Fruit fly (Drosophila melanogaster) whole organism, embryonic: ENCODE measurements around the gene CG12010.
A peak's percentile ranks its signal among the peaks of the same experiment; 100 is the strongest.

ENCODE experiments used
- Awh ChIP-seq: fragments of 200-800 bp; sonication (Bioruptor generic); IDR thresholded peaks from 2 replicates; pipeline ENCODE4, ENCODE4 v1.3.6; 2022; ENCODE audit warnings: missing biosample characterization, missing genetic modification characterization
- Bgb ChIP-seq: fragments of 200-800 bp; sonication (Bioruptor generic); IDR thresholded peaks from 2 replicates; pipeline ENCODE4 v1.3.6; 2022; ENCODE audit warnings: missing biosample characterization, missing genetic modification characterization; ENCODE audit not compliant: partially characterized antibody
- Bteb2 ChIP-seq: fragments of 200-800 bp; sonication (Bioruptor generic); optimal IDR thresholded peaks from 2 replicates; lab custom pipeline; 2016; ENCODE audit warnings: missing biosample characterization, missing genetic modification characterization
- C15 ChIP-seq: fragments of 200-800 bp; sonication (Bioruptor generic); IDR thresholded peaks from 3 replicates; pipeline ENCODE4 v1.3.6; 2022; ENCODE audit warnings: missing biosample characterization, missing genetic modification characterization
- CG11456 ChIP-seq: fragments of 200-800 bp; sonication (Bioruptor generic); IDR thresholded peaks from 3 replicates; pipeline ENCODE4 v1.3.6; 2022; ENCODE audit warnings: missing biosample characterization, missing genetic modification characterization
- CG12391 ChIP-seq: fragments of 200-800 bp; sonication (Bioruptor generic); optimal IDR thresholded peaks from 3 replicates; lab custom pipeline; 2018; ENCODE audit warnings: missing biosample characterization, mild to moderate bottlenecking, missing genetic modification characterization, moderate library complexity
- CG14667 ChIP-seq: fragments of 200-800 bp; sonication (Bioruptor generic); IDR thresholded peaks from 2 replicates; pipeline ENCODE4 v1.3.6; 2022; ENCODE audit warnings: missing biosample characterization, missing genetic modification characterization
- CG1529 ChIP-seq: fragments of 200-800 bp; sonication (Bioruptor generic); optimal IDR thresholded peaks from 3 replicates; lab custom pipeline; 2018; ENCODE audit warnings: missing biosample characterization, missing genetic modification characterization
- CG15601 ChIP-seq: fragments of 200-800 bp; sonication (Bioruptor generic); optimal IDR thresholded peaks from 3 replicates; lab custom pipeline; 2019; ENCODE audit warnings: missing biosample characterization, mild to moderate bottlenecking, missing genetic modification characterization, moderate library complexity
- CG1647 ChIP-seq: fragments of 200-800 bp; sonication (Bioruptor generic); optimal IDR thresholded peaks from 3 replicates; lab custom pipeline; 2016; ENCODE audit warnings: missing biosample characterization, missing genetic modification characterization
- CG17385 ChIP-seq: fragments of 200-800 bp; sonication (Bioruptor generic); optimal IDR thresholded peaks from 3 replicates; lab custom pipeline; 2018; ENCODE audit warnings: missing biosample characterization, mild to moderate bottlenecking, missing genetic modification characterization
- CG18764 ChIP-seq: fragments of 200-800 bp; sonication (Bioruptor generic); optimal IDR thresholded peaks from 3 replicates; lab custom pipeline; 2016; ENCODE audit warnings: missing biosample characterization, missing genetic modification characterization
- CG2202 ChIP-seq: fragments of 200-800 bp; sonication (Bioruptor generic); optimal IDR thresholded peaks from 2 replicates; lab custom pipeline; 2018; ENCODE audit warnings: missing biosample characterization, mild to moderate bottlenecking, missing genetic modification characterization
- CG3847 ChIP-seq: fragments of 200-800 bp; sonication (Bioruptor generic); IDR thresholded peaks from 2 replicates; pipeline ENCODE4 v1.3.6; 2022; ENCODE audit warnings: missing biosample characterization, missing genetic modification characterization
- CG42726 ChIP-seq: fragments of 200-800 bp; sonication (Bioruptor generic); IDR thresholded peaks from 2 replicates; pipeline ENCODE4 v1.3.6; 2022; ENCODE audit warnings: missing biosample characterization, missing genetic modification characterization; ENCODE audit not compliant: partially characterized antibody
- CG5180 ChIP-seq: fragments of 200-800 bp; sonication (Bioruptor generic); optimal IDR thresholded peaks from 3 replicates; lab custom pipeline; 2017; ENCODE audit warnings: missing biosample characterization, missing genetic modification characterization, mild to moderate bottlenecking, moderate library complexity, missing genetic modification reagents
- CG6813 ChIP-seq: fragments of 200-800 bp; sonication (Bioruptor generic); optimal IDR thresholded peaks from 2 replicates; lab custom pipeline; 2017; ENCODE audit warnings: missing biosample characterization, missing genetic modification characterization, mild to moderate bottlenecking, moderate library complexity, missing genetic modification reagents
- CG6854 ChIP-seq: fragments of 200-800 bp; sonication (Bioruptor generic); optimal IDR thresholded peaks from 3 replicates; lab custom pipeline; 2017; ENCODE audit warnings: missing biosample characterization, mild to moderate bottlenecking, missing genetic modification characterization
- CG7556 ChIP-seq: fragments of 200-800 bp; sonication (Bioruptor generic); optimal IDR thresholded peaks from 2 replicates; lab custom pipeline; 2017; ENCODE audit warnings: missing biosample characterization, mild to moderate bottlenecking, missing genetic modification characterization
- CG7987 ChIP-seq: fragments of 200-800 bp; sonication (Bioruptor generic); optimal IDR thresholded peaks from 2 replicates; lab custom pipeline; 2018; ENCODE audit warnings: missing biosample characterization, mild to moderate bottlenecking, missing genetic modification characterization, moderate library complexity
- CG8290 ChIP-seq, 3 experiments: fragments of 200-800 bp; sonication (Bioruptor generic); optimal IDR thresholded peaks; 2 replicates each; lab custom pipeline; 2016 to 2019; ENCODE audit warnings: missing biosample characterization in 3 of 3, missing genetic modification characterization in 3 of 3, mild to moderate bottlenecking in 2 of 3, moderate library complexity in 1 of 3
- CG8388 ChIP-seq: fragments of 200-800 bp; sonication (Bioruptor generic); optimal IDR thresholded peaks from 2 replicates; lab custom pipeline; 2019; ENCODE audit warnings: missing biosample characterization, mild to moderate bottlenecking, missing genetic modification characterization, moderate library complexity
- D19B ChIP-seq: fragments of 200-800 bp; sonication (Bioruptor generic); optimal IDR thresholded peaks from 2 replicates; lab custom pipeline; 2017; ENCODE audit warnings: missing biosample characterization, mild to moderate bottlenecking, missing genetic modification characterization
- Drgx ChIP-seq: fragments of 200-800 bp; sonication (Bioruptor generic); IDR thresholded peaks from 2 replicates; pipeline ENCODE4 v1.3.6; 2022; ENCODE audit warnings: missing biosample characterization, missing genetic modification characterization
- H15 ChIP-seq: fragments of 200-800 bp; sonication (Bioruptor generic); IDR thresholded peaks from 3 replicates; pipeline ENCODE4 v1.3.6; 2022; ENCODE audit warnings: missing biosample characterization, missing genetic modification characterization
- Jarid2 ChIP-seq: fragments of 200-800 bp; sonication (Bioruptor generic); optimal IDR thresholded peaks from 3 replicates; lab custom pipeline; 2017; ENCODE audit warnings: mild to moderate bottlenecking, missing biosample characterization, missing genetic modification reagents, missing genetic modification characterization
- Pdp1 ChIP-seq, 2 experiments: fragments of 200-800 bp; sonication (Bioruptor generic); optimal IDR thresholded peaks; 3 replicates each; lab custom pipeline; 2016; ENCODE audit warnings: missing biosample characterization in 2 of 2, missing genetic modification characterization in 2 of 2, mild to moderate bottlenecking in 1 of 2, moderate library complexity in 1 of 2
- YL-1 ChIP-seq: fragments of 200-800 bp; sonication (Bioruptor generic); optimal IDR thresholded peaks from 3 replicates; lab custom pipeline; 2017; ENCODE audit warnings: missing biosample characterization, mild to moderate bottlenecking, missing genetic modification characterization
- amos ChIP-seq: fragments of 200-800 bp; sonication (Bioruptor generic); IDR thresholded peaks from 2 replicates; pipeline ENCODE4 v1.3.6; 2022; ENCODE audit warnings: missing biosample characterization, missing genetic modification characterization; ENCODE audit not compliant: partially characterized antibody
- bcd ChIP-seq: fragments of 200-800 bp; sonication (Bioruptor generic); optimal IDR thresholded peaks from 2 replicates; lab custom pipeline; 2017; ENCODE audit warnings: missing biosample characterization, mild to moderate bottlenecking, missing genetic modification characterization
- chn ChIP-seq: fragments of 200-800 bp; sonication (Bioruptor generic); optimal IDR thresholded peaks from 2 replicates; lab custom pipeline; 2016; ENCODE audit warnings: missing biosample characterization, missing genetic modification characterization
- dan ChIP-seq: fragments of 200-800 bp; sonication (Bioruptor generic); IDR thresholded peaks from 2 replicates; pipeline ENCODE4 v1.3.6; 2022; ENCODE audit warnings: missing biosample characterization, missing genetic modification characterization
- dpn ChIP-seq, 2 experiments: fragments of 200-800 bp; sonication (Bioruptor generic); optimal IDR thresholded peaks; 3 replicates each; lab custom pipeline; 2016; ENCODE audit warnings: missing biosample characterization in 2 of 2, missing genetic modification characterization in 2 of 2
- eve ChIP-seq, 2 experiments: fragments of >200 bp; optimal IDR thresholded peaks; 2 replicates each; lab custom pipeline; 2017; ENCODE audit warnings: missing biosample characterization in 2 of 2, missing genetic modification characterization in 2 of 2
- gce ChIP-seq: fragments of 200-800 bp; sonication (Bioruptor generic); IDR thresholded peaks from 3 replicates; pipeline ENCODE4 v1.3.6; 2022; ENCODE audit warnings: missing biosample characterization, missing genetic modification characterization
- her ChIP-seq: fragments of 200-800 bp; sonication (Bioruptor generic); optimal IDR thresholded peaks from 2 replicates; lab custom pipeline; 2016; ENCODE audit warnings: missing biosample characterization, missing genetic modification characterization
- ind ChIP-seq: fragments of 200-800 bp; sonication (Bioruptor generic); optimal IDR thresholded peaks from 3 replicates; lab custom pipeline; 2016; ENCODE audit warnings: missing biosample characterization, missing genetic modification characterization
- jing ChIP-seq: fragments of 200-800 bp; sonication (Bioruptor generic); optimal IDR thresholded peaks from 2 replicates; lab custom pipeline; 2018; ENCODE audit warnings: missing biosample characterization, mild to moderate bottlenecking, missing genetic modification characterization
- jumu ChIP-seq: fragments of 200-800 bp; sonication (Bioruptor generic); optimal IDR thresholded peaks from 3 replicates; lab custom pipeline; 2016; ENCODE audit warnings: missing biosample characterization, missing genetic modification characterization
- kah ChIP-seq: fragments of 200-800 bp; sonication (Bioruptor generic); optimal IDR thresholded peaks from 2 replicates; lab custom pipeline; 2018; ENCODE audit warnings: missing biosample characterization, mild to moderate bottlenecking, missing genetic modification characterization
- knrl ChIP-seq: fragments of 200-800 bp; sonication (Bioruptor generic); IDR thresholded peaks from 3 replicates; pipeline ENCODE4 v1.3.6; 2022; ENCODE audit warnings: missing biosample characterization, missing genetic modification characterization; ENCODE audit not compliant: partially characterized antibody
- lbe ChIP-seq: fragments of 200-800 bp; sonication (Bioruptor generic); optimal IDR thresholded peaks from 2 replicates; lab custom pipeline; 2016; ENCODE audit warnings: missing biosample characterization, mild to moderate bottlenecking, missing genetic modification characterization
- nerfin-1 ChIP-seq: fragments of 200-800 bp; sonication (Bioruptor generic); optimal IDR thresholded peaks from 3 replicates; lab custom pipeline; 2019; ENCODE audit warnings: missing biosample characterization, mild to moderate bottlenecking, missing genetic modification characterization, moderate library complexity
- oc ChIP-seq: fragments of 200-800 bp; sonication (Bioruptor generic); optimal IDR thresholded peaks from 2 replicates; lab custom pipeline; 2018; ENCODE audit warnings: missing biosample characterization, mild to moderate bottlenecking, missing genetic modification characterization, moderate library complexity
- pb ChIP-seq: fragments of 200-800 bp; sonication (Bioruptor generic); optimal IDR thresholded peaks from 3 replicates; lab custom pipeline; 2016; ENCODE audit warnings: missing biosample characterization, missing genetic modification characterization
- pum ChIP-seq: fragments of 200-800 bp; sonication (Bioruptor generic); optimal IDR thresholded peaks from 2 replicates; lab custom pipeline; 2016; ENCODE audit warnings: missing biosample characterization, missing genetic modification characterization
- row ChIP-seq: fragments of 200-800 bp; sonication (Bioruptor generic); IDR thresholded peaks from 3 replicates; pipeline ENCODE4 v1.3.6; 2022; ENCODE audit warnings: missing biosample characterization, missing genetic modification characterization
- sd ChIP-seq: fragments of 200-800 bp; sonication (Bioruptor generic); optimal IDR thresholded peaks from 3 replicates; lab custom pipeline; 2018; ENCODE audit warnings: missing biosample characterization, mild to moderate bottlenecking, missing genetic modification characterization, moderate library complexity

The CG12010 gene

DNA sequence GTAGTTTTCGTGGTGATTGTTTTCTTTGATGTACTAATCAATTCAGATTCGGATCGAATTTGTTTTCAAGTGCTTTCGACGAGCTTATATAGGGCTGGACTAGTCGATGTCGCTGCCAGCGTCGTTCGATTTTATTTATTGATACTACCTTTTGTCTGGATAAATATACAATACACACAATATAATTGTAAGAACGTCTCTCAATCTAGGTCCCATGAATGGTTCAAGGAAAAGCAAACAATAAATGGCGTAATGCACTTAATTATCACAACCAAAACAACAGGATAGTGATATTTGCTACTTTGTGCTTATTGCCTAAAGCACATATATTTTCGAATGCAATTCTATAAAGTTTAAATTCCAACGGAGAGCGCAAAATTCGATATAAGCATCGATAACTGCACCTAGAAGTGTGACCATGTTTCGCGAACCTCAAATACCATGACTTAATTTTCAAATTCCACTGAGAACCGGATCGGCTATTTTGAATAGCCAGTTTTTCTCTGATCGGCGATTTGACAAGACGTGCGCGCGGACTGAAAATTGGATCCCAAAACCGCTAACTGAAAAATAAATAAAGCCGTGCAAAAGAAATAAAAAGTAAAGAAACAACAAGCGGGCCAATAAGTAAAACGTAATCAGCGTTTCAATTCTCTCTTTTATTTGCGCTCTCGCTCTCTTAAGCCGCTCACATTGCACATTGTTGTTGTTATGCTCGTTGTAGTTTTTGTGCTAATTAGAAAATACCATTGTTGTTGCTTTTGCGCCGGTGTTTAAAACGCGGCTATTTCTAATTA lies 37.5 kb upstream of the CG12010 start, which contains the start of the genes Drsl6 and kst (continued):
- TF ChIP-seq CG17385 (GFP tag; lab: Kevin White, UChicago) (peak; percentile 56), CG2202 (tag; lab: Kevin White, UChicago) (peak; percentile 36), Drgx (GFP tag; lab: Robert Waterston, UW) (peak; percentile 44; the same call in 1 of the 2 replicates), row (GFP tag; lab: Robert Waterston, UW) (peak; percentile 24; the same call in 1 of the 3 replicates), ind (GFP tag; lab: Kevin White, UChicago) (no peak), kah (GFP tag; lab: Kevin White, UChicago) (peak; percentile 40), jumu (GFP tag; lab: Kevin White, UChicago) (no peak), CG6854 (GFP tag; lab: Kevin White, UChicago) (peak; percentile 24), D19B (GFP tag; lab: Kevin White, UChicago) (no peak), Awh (GFP tag; lab: Robert Waterston, UW) (peak; percentile 70; the same call in 1 of the 2 replicates), amos (GFP tag; lab: Robert Waterston, UW) (peak; percentile 60), H15 (GFP tag; lab: Robert Waterston, UW) (no peak), nerfin-1 (peak; percentile 53), CG6813 (peak; percentile 9), CG15601 (peak; percentile 23), CG12391 (tag; lab: Kevin White, UChicago) (peak; percentile 12), dpn (GFP tag; optimal IDR thresholded peaks at IDR 0.05; lab: Kevin White, UChicago) (peak in 1 of 2 experiments; percentile 27), YL-1 (GFP tag; lab: Kevin White, UChicago) (peak; percentile 19), jing (GFP tag; lab: Kevin White, UChicago) (peak; percentile 0), dan (GFP tag; lab: Robert Waterston, UW) (no peak), pb (no peak), C15 (0 out of 3 replicates have a peak, but pooled peaks have one; percentile 9), oc (tag; lab: Kevin White, UChicago) (peak; percentile 73), chn (GFP tag; lab: Kevin White, UChicago) (no peak), gce (GFP tag; lab: Robert Waterston, UW) (peak; percentile 37; the same call in 1 of the 3 replicates), CG1647 (GFP tag; lab: Kevin White, UChicago) (no peak), her (peak; percentile 9), CG14667 (GFP tag; lab: Robert Waterston, UW) (no peak), CG18764 (GFP tag; lab: Kevin White, UChicago) (peak; percentile 10), CG42726 (GFP tag; lab: Robert Waterston, UW) (peak; percentile 67; the same call in 1 of the 2 replicates), CG8290 (GFP tag; optimal IDR thresholded peaks at IDR 0.05; lab: Kevin White, UChicago) (peak; percentile 41), CG8290 (tag; optimal IDR thresholded peaks at IDR 0.05; lab: Kevin White, UChicago) (no peak), CG11456 (GFP tag; lab: Robert Waterston, UW) (no peak), CG3847 (GFP tag; lab: Robert Waterston, UW) (peak; percentile 40), pum (no peak), eve (GFP tag; optimal IDR thresholded peaks at IDR 0.05; lab: Kevin White, UChicago) (no peak), knrl (GFP tag; lab: Robert Waterston, UW) (no peak; the same call in 1 of the 3 replicates), lbe (GFP tag; lab: Kevin White, UChicago) (peak; percentile 13), sd (tag; lab: Kevin White, UChicago) (peak; percentile 96), CG5180 (GFP tag; lab: Kevin White, UChicago) (no peak), Bteb2 (GFP tag; lab: Kevin White, UChicago) (no peak), CG7556 (GFP tag; lab: Kevin White, UChicago) (no peak), CG7987 (peak; percentile 30), CG1529 (GFP tag; lab: Kevin White, UChicago) (no peak), bcd (GFP tag; lab: Kevin White, UChicago) (peak; percentile 24), Bgb (GFP tag; lab: Robert Waterston, UW) (peak; percentile 72), CG8388 (GFP tag; lab: Kevin White, UChicago) (no peak), Pdp1 (GFP tag; optimal IDR thresholded peaks at IDR 0.05; lab: Kevin White, UChicago) (peak in 1 of 2 experiments; percentile 59), Jarid2 (peak; percentile 97)
